Fruit fly (Drosophila melanogaster) Kc167 (cell line): ENCODE results near the gene pasi2.

Experiments used
- insv ChIP-seq: fragments of >200 bp; optimal IDR thresholded peaks from 3 replicates; lab custom pipeline; 2018; ENCODE audit warnings: missing external identifiers
- psq ChIP-seq: fragments of >200 bp; optimal IDR thresholded peaks from 2 replicates; lab custom pipeline; 2017; ENCODE audit warnings: missing external identifiers

DNA sequence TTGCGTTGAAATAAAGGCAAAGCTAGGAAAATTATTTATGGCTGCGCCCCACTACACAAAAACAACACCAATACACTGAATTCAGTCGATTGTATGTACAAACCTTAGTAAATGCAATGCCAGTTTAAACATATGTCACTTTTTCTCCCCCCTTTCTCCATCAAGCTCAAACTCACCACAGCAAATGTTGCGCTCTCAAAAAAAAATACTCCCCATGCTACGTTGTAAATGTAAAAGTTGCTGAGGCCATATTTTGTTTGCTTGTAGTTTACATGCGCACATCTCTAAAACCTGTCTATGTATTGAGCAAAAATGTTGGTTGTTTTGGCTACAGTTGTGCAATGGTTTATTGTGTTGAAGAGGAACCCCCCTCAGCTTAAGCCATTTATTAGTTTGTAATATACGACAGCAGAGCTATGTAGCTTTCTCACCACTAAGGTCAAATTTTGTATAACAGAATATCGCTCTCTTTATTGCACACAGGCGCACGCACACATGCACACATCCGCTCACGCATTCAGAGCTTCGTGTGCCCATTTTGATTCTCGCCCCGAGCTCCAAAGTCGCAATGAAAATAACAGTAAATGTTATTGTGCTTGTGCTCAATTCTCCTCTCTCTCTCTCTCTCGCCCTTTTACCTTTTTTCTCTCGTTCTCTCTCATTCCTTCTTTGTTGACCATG, 17.8 kb downstream of the pasi2 start:
- TF ChIP-seq psq (lab: Kevin White, UChicago) (no peak), insv (no peak)
